Worm (Caenorhabditis elegans) whole organism, L3 larva: Measurements from ENCODE around the gene C06E7.2.
A peak's percentile ranks its signal among the peaks of the same experiment; 100 is the strongest.

Experiments
- ama-1 ChIP-seq: fragments of 150-350 bp; optimal IDR thresholded peaks from 2 replicates; lab custom pipeline; 2018
- ceh-82 ChIP-seq: fragments of 150-350 bp; optimal IDR thresholded peaks from 2 replicates; lab custom pipeline; 2014; ENCODE audit warnings: missing biosample characterization, missing genetic modification characterization
- egl-27 ChIP-seq: sonication (generic microtip); optimal IDR thresholded peaks from 4 replicates; lab custom pipeline; 2017; ENCODE audit warnings: missing biosample characterization, missing genetic modification reagents, missing genetic modification characterization
- elt-2 ChIP-seq: sonication (generic microtip); optimal IDR thresholded peaks from 2 replicates; lab custom pipeline; 2016; ENCODE audit warnings: missing genetic modification reagents, mild to moderate bottlenecking, missing genetic modification characterization, missing compliant biosample characterization
- fos-1 ChIP-seq: fragments of 150-350 bp; optimal IDR thresholded peaks from 2 replicates; lab custom pipeline; 2014; ENCODE audit warnings: missing biosample characterization, missing genetic modification characterization
- mdl-1 ChIP-seq: fragments of 150-350 bp; optimal IDR thresholded peaks from 2 replicates; lab custom pipeline; 2014; ENCODE audit warnings: missing biosample characterization, missing genetic modification characterization
- nhr-25 ChIP-seq: sonication (generic microtip); optimal IDR thresholded peaks from 2 replicates; lab custom pipeline; 2017; ENCODE audit warnings: missing biosample characterization, missing genetic modification characterization
- ztf-11 ChIP-seq: fragments of 150-350 bp; optimal IDR thresholded peaks from 2 replicates; lab custom pipeline; 2014; ENCODE audit warnings: missing biosample characterization, missing genetic modification characterization
- ztf-4 ChIP-seq: fragments of 150-350 bp; optimal IDR thresholded peaks from 2 replicates; lab custom pipeline; 2014; ENCODE audit warnings: missing biosample characterization, missing genetic modification characterization

DNA sequence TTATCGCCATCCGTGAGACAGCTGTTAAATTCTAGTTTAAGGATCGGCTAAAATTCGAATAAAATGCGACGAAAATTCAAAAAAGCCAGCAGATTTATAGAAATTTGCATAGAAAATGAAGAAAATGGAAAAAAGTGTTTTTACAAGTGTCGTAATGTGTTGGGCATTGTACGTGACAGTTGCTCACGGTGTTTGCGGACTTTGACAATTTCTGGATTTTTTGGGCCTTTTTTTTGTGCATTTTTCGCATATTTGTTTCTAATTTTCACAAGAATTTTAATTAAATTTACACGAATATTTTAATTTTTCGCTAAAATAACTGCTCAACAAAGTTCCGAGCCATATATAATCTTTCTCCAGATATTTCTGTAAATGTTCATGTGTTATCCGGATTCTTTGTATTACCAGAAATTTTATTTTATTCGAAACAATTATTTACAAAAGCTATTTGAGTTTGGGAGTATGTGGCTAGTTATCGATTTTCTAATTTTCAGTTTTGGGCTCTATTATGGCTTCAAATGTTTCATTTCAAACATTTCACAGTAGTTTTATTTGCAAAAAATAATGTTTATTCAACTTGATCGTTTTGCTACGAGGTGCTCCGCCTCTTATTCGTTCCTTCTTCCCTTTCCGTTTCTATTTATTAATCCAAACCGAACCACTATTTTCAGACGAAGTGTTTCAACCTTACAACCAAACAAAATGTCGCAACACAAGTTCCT, 8.9 kb downstream of the C06E7.2 start, which contains the start of gene sams-3:
- no peak for TF ChIP-seq ceh-82 (tag; lab: Kevin White, UChicago)
- no peak for TF ChIP-seq nhr-25 (tag; lab: Kevin White, UChicago)
- no peak for TF ChIP-seq egl-27
- TF ChIP-seq elt-2: peak; percentile 3
- no peak for TF ChIP-seq ama-1 (lab: Kevin White, UChicago)
- no peak for TF ChIP-seq ztf-4 (tag; lab: Kevin White, UChicago)
- TF ChIP-seq ztf-11 (tag; lab: Kevin White, UChicago): no peak
- no peak for TF ChIP-seq mdl-1
- TF ChIP-seq fos-1 (tag; lab: Kevin White, UChicago): no peak
